Comparison of ENCODE assay signal across 1 fruit fly cellular context in genomic region chr3R:31325055-31325454, dm6.
TF ChIP-seq lines count a peak whose summit lies in the region.

No protein-coding gene starts in this region.

TF ChIP-seq in whole organism, embryonic, 481 proteins besides CTCF, POLR2A, EP300 and RAD21 (continued from another document and continues in another):
- TF ChIP-seq org-1 (GFP tag; optimal IDR thresholded peaks at IDR 0.05; lab: Kevin White, UChicago) = peak; percentile 27
- peak; percentile 60; the same call in 1 of the 2 replicates for TF ChIP-seq seq (GFP tag; IDR thresholded peaks at IDR 0.05; lab: Robert Waterston, UW)
- TF ChIP-seq Dip2 (GFP tag; IDR thresholded peaks at IDR 0.05; lab: Robert Waterston, UW) = no peak
- peak; percentile 20 for TF ChIP-seq Dek (tag; optimal IDR thresholded peaks at IDR 0.05; lab: Kevin White, UChicago)
- no peak for TF ChIP-seq CG3838 (GFP tag; optimal IDR thresholded peaks at IDR 0.05; lab: Kevin White, UChicago)
- peak; percentile 71 for TF ChIP-seq oc (tag; optimal IDR thresholded peaks at IDR 0.05; lab: Kevin White, UChicago)
- peak; percentile 72 for TF ChIP-seq CG1233 (GFP tag; optimal IDR thresholded peaks at IDR 0.05; lab: Kevin White, UChicago)
- peak; percentile 50 for TF ChIP-seq CG3847 (GFP tag; IDR thresholded peaks at IDR 0.05; lab: Robert Waterston, UW)
- TF ChIP-seq CG8089 (GFP tag; optimal IDR thresholded peaks at IDR 0.05; lab: Kevin White, UChicago) = no peak
- no peak for TF ChIP-seq Neu2 (GFP tag; optimal IDR thresholded peaks at IDR 0.05; lab: Kevin White, UChicago; ENCODE audit: borderline replicate concordance)
- no peak for TF ChIP-seq Hsf (GFP tag; optimal IDR thresholded peaks at IDR 0.05; lab: Kevin White, UChicago)
- TF ChIP-seq CG31388 (GFP tag; optimal IDR thresholded peaks at IDR 0.05; lab: Kevin White, UChicago) = peak; percentile 40
- TF ChIP-seq Nf-YB (GFP tag; optimal IDR thresholded peaks at IDR 0.05; lab: Kevin White, UChicago) = peak; percentile 19
- peak; percentile 75 for TF ChIP-seq CG14441 (GFP tag; IDR thresholded peaks at IDR 0.05; lab: Robert Waterston, UW)
- peak; percentile 63 for TF ChIP-seq CG3281 (GFP tag; optimal IDR thresholded peaks at IDR 0.05; lab: Kevin White, UChicago)
- TF ChIP-seq CG6272 (GFP tag; IDR thresholded peaks at IDR 0.05; lab: Robert Waterston, UW) = no peak
- peak; percentile 48 for TF ChIP-seq CG9437 (GFP tag; optimal IDR thresholded peaks at IDR 0.05; lab: Kevin White, UChicago)
- peak; percentile 3 for TF ChIP-seq TFAM (GFP tag; optimal IDR thresholded peaks at IDR 0.05; lab: Kevin White, UChicago)
- TF ChIP-seq Drgx (GFP tag; IDR thresholded peaks at IDR 0.05; lab: Robert Waterston, UW) = peak; percentile 82
- TF ChIP-seq bowl (GFP tag; IDR thresholded peaks at IDR 0.05; lab: Robert Waterston, UW) = 0 out of 2 replicates have a peak, but pooled peaks have one; percentile 48
- TF ChIP-seq Dbx (GFP tag; IDR thresholded peaks at IDR 0.05; lab: Robert Waterston, UW) = 0 out of 3 replicates have a peak, but pooled peaks have one; percentile 48
- peak; percentile 18 to 20 for TF ChIP-seq chif (GFP tag; optimal IDR thresholded peaks at IDR 0.05; lab: Kevin White, UChicago)
- peak; percentile 72 for TF ChIP-seq ATbp (GFP tag; optimal IDR thresholded peaks at IDR 0.05; lab: Kevin White, UChicago)
- peak; percentile 37; the same call in 1 of the 2 replicates for TF ChIP-seq CG9215 (GFP tag; IDR thresholded peaks at IDR 0.05; lab: Robert Waterston, UW)
- TF ChIP-seq nau (GFP tag; optimal IDR thresholded peaks at IDR 0.05; lab: Kevin White, UChicago) = peak; percentile 58
- TF ChIP-seq jigr1 (GFP tag; IDR thresholded peaks at IDR 0.05; lab: Robert Waterston, UW) = 0 out of 3 replicates have a peak, but pooled peaks have one; percentile 58
- peak; percentile 80 for TF ChIP-seq Sox102F (GFP tag; optimal IDR thresholded peaks at IDR 0.05; lab: Kevin White, UChicago)
- no peak for TF ChIP-seq Dll (GFP tag; IDR thresholded peaks at IDR 0.05; lab: Robert Waterston, UW; ENCODE audit: partially characterized antibody)
- TF ChIP-seq CG17328 (GFP tag; IDR thresholded peaks at IDR 0.05; lab: Robert Waterston, UW) = peak; percentile 78
- TF ChIP-seq CG15269 (tag; optimal IDR thresholded peaks at IDR 0.05; lab: Kevin White, UChicago) = peak; percentile 69
- peak; percentile 88 for TF ChIP-seq CG11504 (tag; optimal IDR thresholded peaks at IDR 0.05; lab: Kevin White, UChicago)
- no peak for TF ChIP-seq CG9797 (GFP tag; optimal IDR thresholded peaks at IDR 0.05; lab: Kevin White, UChicago)
- peak; percentile 80 for TF ChIP-seq CG10979 (tag; optimal IDR thresholded peaks at IDR 0.05; lab: Kevin White, UChicago)
- peak; percentile 78; the same call in 1 of the 3 replicates for TF ChIP-seq so (GFP tag; IDR thresholded peaks at IDR 0.05; lab: Robert Waterston, UW)
- TF ChIP-seq dpn (GFP tag; optimal IDR thresholded peaks at IDR 0.05; lab: Kevin White, UChicago) = peak; percentile 19 to 63
- TF ChIP-seq CG4404 (GFP tag; IDR thresholded peaks at IDR 0.05; lab: Robert Waterston, UW) = no peak
- TF ChIP-seq Lim3 (GFP tag; IDR thresholded peaks at IDR 0.05; lab: Robert Waterston, UW) = peak; percentile 53; the same call in 1 of the 2 replicates
- TF ChIP-seq vfl (GFP tag; optimal IDR thresholded peaks at IDR 0.05; lab: Kevin White, UChicago) = no peak
- TF ChIP-seq CG3163 (GFP tag; optimal IDR thresholded peaks at IDR 0.05; lab: Kevin White, UChicago) = no peak
- TF ChIP-seq tap (tag; optimal IDR thresholded peaks at IDR 0.05; lab: Kevin White, UChicago) = peak; percentile 82
- TF ChIP-seq sug (tag; optimal IDR thresholded peaks at IDR 0.05; lab: Kevin White, UChicago) = peak; percentile 29
- peak; percentile 88 for TF ChIP-seq sens (GFP tag; lab: Kevin White, UChicago)
- peak; percentile 55 for TF ChIP-seq CG6254 (GFP tag; optimal IDR thresholded peaks at IDR 0.05; lab: Kevin White, UChicago)
- TF ChIP-seq ttk (GFP tag; IDR thresholded peaks at IDR 0.05; lab: Robert Waterston, UW) = peak; percentile 65
- TF ChIP-seq CG10274 (GFP tag; optimal IDR thresholded peaks at IDR 0.05; lab: Kevin White, UChicago) = peak; percentile 51
- TF ChIP-seq CG15514 (GFP tag; optimal IDR thresholded peaks at IDR 0.05; lab: Kevin White, UChicago) = peak; percentile 61
- TF ChIP-seq CG4360 (GFP tag; IDR thresholded peaks at IDR 0.05; lab: Robert Waterston, UW) = 0 out of 2 replicates have a peak, but pooled peaks have one; percentile 32
- 0 out of 3 replicates have a peak, but pooled peaks have one; percentile 24 for TF ChIP-seq C15 (GFP tag; IDR thresholded peaks at IDR 0.05; lab: Robert Waterston, UW)
- TF ChIP-seq CG1647 (GFP tag; optimal IDR thresholded peaks at IDR 0.05; lab: Kevin White, UChicago) = no peak
- no peak for TF ChIP-seq CG11398 (GFP tag; optimal IDR thresholded peaks at IDR 0.05; lab: Kevin White, UChicago)
- no peak for TF ChIP-seq Taf1 (GFP tag; IDR thresholded peaks at IDR 0.05; lab: Robert Waterston, UW)
- peak; percentile 50 for TF ChIP-seq CG12659 (GFP tag; optimal IDR thresholded peaks at IDR 0.05; lab: Kevin White, UChicago)
- TF ChIP-seq mam (GFP tag; optimal IDR thresholded peaks at IDR 0.05; lab: Kevin White, UChicago) = no peak
- peak in 1 of 3 experiments; percentile 45 for TF ChIP-seq lola (GFP tag; optimal IDR thresholded peaks at IDR 0.05; lab: Kevin White, UChicago)
- TF ChIP-seq CG7357 (GFP tag; IDR thresholded peaks at IDR 0.05; lab: Robert Waterston, UW) = peak; percentile 51; the same call in 1 of the 3 replicates
- peak; percentile 59 for TF ChIP-seq CG12391 (tag; optimal IDR thresholded peaks at IDR 0.05; lab: Kevin White, UChicago)
- TF ChIP-seq Sin3A (optimal IDR thresholded peaks at IDR 0.05; lab: Kevin White, UChicago) = no peak
- TF ChIP-seq HLH4C (GFP tag; IDR thresholded peaks at IDR 0.05; lab: Robert Waterston, UW; ENCODE audit: partially characterized antibody) = no peak; the same call in 2 of the 3 replicates
- no peak for TF ChIP-seq Usf (GFP tag; optimal IDR thresholded peaks at IDR 0.05; lab: Kevin White, UChicago)
- no peak for TF ChIP-seq nerfin-2 (GFP tag; IDR thresholded peaks at IDR 0.05; lab: Robert Waterston, UW; ENCODE audit: partially characterized antibody)
- peak; percentile 24; the same call in 1 of the 2 replicates for TF ChIP-seq wdn (GFP tag; IDR thresholded peaks at IDR 0.05; lab: Robert Waterston, UW)
- no peak for TF ChIP-seq CG43689 (GFP tag; IDR thresholded peaks at IDR 0.05; lab: Robert Waterston, UW)
- no peak for TF ChIP-seq Elba2 (GFP tag; optimal IDR thresholded peaks at IDR 0.05; lab: Kevin White, UChicago)
- TF ChIP-seq CG6854 (GFP tag; optimal IDR thresholded peaks at IDR 0.05; lab: Kevin White, UChicago) = peak; percentile 56
- no peak for TF ChIP-seq CG6791 (GFP tag; IDR thresholded peaks at IDR 0.05; lab: Robert Waterston, UW; ENCODE audit: partially characterized antibody)
- no peak for TF ChIP-seq kni (GFP tag; optimal IDR thresholded peaks at IDR 0.05; lab: Kevin White, UChicago)
- TF ChIP-seq D19A (tag; optimal IDR thresholded peaks at IDR 0.05; lab: Kevin White, UChicago) = peak; percentile 66
- TF ChIP-seq amos (GFP tag; IDR thresholded peaks at IDR 0.05; lab: Robert Waterston, UW; ENCODE audit: partially characterized antibody) = no peak
- TF ChIP-seq YL-1 (GFP tag; optimal IDR thresholded peaks at IDR 0.05; lab: Kevin White, UChicago) = no peak
- no peak for TF ChIP-seq CG12744 (GFP tag; optimal IDR thresholded peaks at IDR 0.05; lab: Kevin White, UChicago)
- peak; percentile 76 for TF ChIP-seq Six4 (GFP tag; optimal IDR thresholded peaks at IDR 0.05; lab: Kevin White, UChicago)
- TF ChIP-seq run (tag; optimal IDR thresholded peaks at IDR 0.05; lab: Kevin White, UChicago) = peak; percentile 29
- TF ChIP-seq H15 (GFP tag; IDR thresholded peaks at IDR 0.05; lab: Robert Waterston, UW) = peak; percentile 74
- TF ChIP-seq tll (GFP tag; optimal IDR thresholded peaks at IDR 0.05; lab: Kevin White, UChicago) = no peak
- TF ChIP-seq Poxn (GFP tag; IDR thresholded peaks at IDR 0.05; lab: Robert Waterston, UW) = no peak
- peak; percentile 71 for TF ChIP-seq sens-2 (GFP tag; IDR thresholded peaks at IDR 0.05; lab: Robert Waterston, UW)
- no peak for TF ChIP-seq Antp (GFP tag; optimal IDR thresholded peaks at IDR 0.05; lab: Kevin White, UChicago)
- no peak for TF ChIP-seq ato (GFP tag; IDR thresholded peaks at IDR 0.05; lab: Robert Waterston, UW; ENCODE audit: partially characterized antibody)
- no peak for TF ChIP-seq Trl (optimal IDR thresholded peaks at IDR 0.05; lab: Kevin White, UChicago)
- TF ChIP-seq Trl (GFP tag; optimal IDR thresholded peaks at IDR 0.05; lab: Kevin White, UChicago) = peak; percentile 10
- no peak for TF ChIP-seq Opbp (GFP tag; IDR thresholded peaks at IDR 0.05; lab: Robert Waterston, UW; ENCODE audit: partially characterized antibody)
- peak; percentile 55 for TF ChIP-seq CG17385 (GFP tag; optimal IDR thresholded peaks at IDR 0.05; lab: Kevin White, UChicago)
- TF ChIP-seq Stat92E (GFP tag; optimal IDR thresholded peaks at IDR 0.05; lab: Kevin White, UChicago) = no peak
- TF ChIP-seq CG17361 (GFP tag; IDR thresholded peaks at IDR 0.05; lab: Robert Waterston, UW) = peak; percentile 65
- TF ChIP-seq zf30C (GFP tag; optimal IDR thresholded peaks at IDR 0.05; lab: Kevin White, UChicago) = no peak
- TF ChIP-seq ranshi (GFP tag; IDR thresholded peaks at IDR 0.05; lab: Robert Waterston, UW) = peak; percentile 75
- TF ChIP-seq CG3726 (GFP tag; IDR thresholded peaks at IDR 0.05; lab: Robert Waterston, UW) = peak; percentile 79; the same call in 2 of the 3 replicates
- peak; percentile 53; the same call in 1 of the 2 replicates for TF ChIP-seq E2f2 (GFP tag; IDR thresholded peaks at IDR 0.05; lab: Robert Waterston, UW)
- no peak for TF ChIP-seq CG42726 (GFP tag; IDR thresholded peaks at IDR 0.05; lab: Robert Waterston, UW; ENCODE audit: partially characterized antibody)
- peak; percentile 6 to 15 for TF ChIP-seq Pdp1 (GFP tag; optimal IDR thresholded peaks at IDR 0.05; lab: Kevin White, UChicago)
- no peak for TF ChIP-seq psq (GFP tag; optimal IDR thresholded peaks at IDR 0.05; lab: Kevin White, UChicago)
- no peak for TF ChIP-seq Scr (GFP tag; IDR thresholded peaks at IDR 0.05; lab: Robert Waterston, UW; ENCODE audit: partially characterized antibody)
- TF ChIP-seq odd (GFP tag; optimal IDR thresholded peaks at IDR 0.05; lab: Kevin White, UChicago) = peak; percentile 43
- peak; percentile 85 for TF ChIP-seq Blimp-1 (GFP tag; optimal IDR thresholded peaks at IDR 0.05; lab: Kevin White, UChicago)
- TF ChIP-seq ssp (GFP tag; IDR thresholded peaks at IDR 0.05; lab: Robert Waterston, UW) = peak; percentile 69
- TF ChIP-seq fru (optimal IDR thresholded peaks at IDR 0.05; lab: Kevin White, UChicago) = no peak
- TF ChIP-seq ac (GFP tag; optimal IDR thresholded peaks at IDR 0.05; lab: Kevin White, UChicago) = no peak
- TF ChIP-seq Tbp (GFP tag; optimal IDR thresholded peaks at IDR 0.05; lab: Kevin White, UChicago) = no peak
- peak; percentile 86 for TF ChIP-seq lab (GFP tag; optimal IDR thresholded peaks at IDR 0.05; lab: Kevin White, UChicago)
- TF ChIP-seq zen2 (GFP tag; IDR thresholded peaks at IDR 0.05; lab: Robert Waterston, UW; ENCODE audit: partially characterized antibody) = no peak
- TF ChIP-seq NFAT (GFP tag; IDR thresholded peaks at IDR 0.05; lab: Robert Waterston, UW) = no peak
- TF ChIP-seq Dip3 (GFP tag; optimal IDR thresholded peaks at IDR 0.05; lab: Kevin White, UChicago) = no peak
- peak; percentile 62 for TF ChIP-seq Ssrp (tag; optimal IDR thresholded peaks at IDR 0.05; lab: Kevin White, UChicago)
- no peak for TF ChIP-seq Dad (GFP tag; optimal IDR thresholded peaks at IDR 0.05; lab: Kevin White, UChicago)
- TF ChIP-seq gem (tag; optimal IDR thresholded peaks at IDR 0.05; lab: Kevin White, UChicago) = peak; percentile 81
- TF ChIP-seq Mrtf (GFP tag; IDR thresholded peaks at IDR 0.05; lab: Robert Waterston, UW) = peak; percentile 63; the same call in 2 of the 3 replicates
- TF ChIP-seq crol (GFP tag; IDR thresholded peaks at IDR 0.05; lab: Robert Waterston, UW) = no peak
- no peak for TF ChIP-seq lov (optimal IDR thresholded peaks at IDR 0.05; lab: Kevin White, UChicago)
- peak; percentile 25; the same call in 1 of the 3 replicates for TF ChIP-seq lov (GFP tag; IDR thresholded peaks at IDR 0.05; lab: Robert Waterston, UW)
- no peak for TF ChIP-seq D19B (GFP tag; optimal IDR thresholded peaks at IDR 0.05; lab: Kevin White, UChicago)
- TF ChIP-seq nom (GFP tag; optimal IDR thresholded peaks at IDR 0.05; lab: Kevin White, UChicago) = no peak
- TF ChIP-seq CG12942 (GFP tag; optimal IDR thresholded peaks at IDR 0.05; lab: Kevin White, UChicago) = peak; percentile 23
- TF ChIP-seq ase (GFP tag; IDR thresholded peaks at IDR 0.05; lab: Robert Waterston, UW) = peak; percentile 71
- no peak for TF ChIP-seq Hr39 (optimal IDR thresholded peaks at IDR 0.05; lab: Kevin White, UChicago)
- TF ChIP-seq CG13296 (GFP tag; optimal IDR thresholded peaks at IDR 0.05; lab: Kevin White, UChicago) = peak; percentile 58
- TF ChIP-seq en (GFP tag; optimal IDR thresholded peaks at IDR 0.05; lab: Kevin White, UChicago) = no peak
- TF ChIP-seq CG10267 (tag; optimal IDR thresholded peaks at IDR 0.05; lab: Kevin White, UChicago) = peak; percentile 70
- no peak for TF ChIP-seq usp (GFP tag; optimal IDR thresholded peaks at IDR 0.05; lab: Kevin White, UChicago)
- TF ChIP-seq CG32772 (GFP tag; IDR thresholded peaks at IDR 0.05; lab: Robert Waterston, UW) = peak; percentile 73
- no peak for TF ChIP-seq cato (GFP tag; optimal IDR thresholded peaks at IDR 0.05; lab: Kevin White, UChicago; ENCODE audit: borderline replicate concordance)
- no peak for TF ChIP-seq CG10543 (GFP tag; optimal IDR thresholded peaks at IDR 0.05; lab: Kevin White, UChicago)
- TF ChIP-seq CG10431 (GFP tag; optimal IDR thresholded peaks at IDR 0.05; lab: Kevin White, UChicago) = no peak
- peak; percentile 70 for TF ChIP-seq B-H1 (GFP tag; IDR thresholded peaks at IDR 0.05; lab: Robert Waterston, UW)
- TF ChIP-seq Hr51 (GFP tag; optimal IDR thresholded peaks at IDR 0.05; lab: Kevin White, UChicago) = peak; percentile 25 to 74
- TF ChIP-seq CG1529 (GFP tag; optimal IDR thresholded peaks at IDR 0.05; lab: Kevin White, UChicago) = peak; percentile 53
- TF ChIP-seq vnd (GFP tag; IDR thresholded peaks at IDR 0.05; lab: Robert Waterston, UW; ENCODE audit: partially characterized antibody) = no peak
- TF ChIP-seq Dfd (GFP tag; optimal IDR thresholded peaks at IDR 0.05; lab: Kevin White, UChicago) = no peak
- peak; percentile 69 for TF ChIP-seq NfI (GFP tag; optimal IDR thresholded peaks at IDR 0.05; lab: Kevin White, UChicago)
- TF ChIP-seq CG16863 (GFP tag; optimal IDR thresholded peaks at IDR 0.05; lab: Kevin White, UChicago) = no peak
- TF ChIP-seq crp (GFP tag; optimal IDR thresholded peaks at IDR 0.05; lab: Kevin White, UChicago) = no peak
